Worm (Caenorhabditis elegans): ENCODE measurements around the gene D1014.13.

DNA sequence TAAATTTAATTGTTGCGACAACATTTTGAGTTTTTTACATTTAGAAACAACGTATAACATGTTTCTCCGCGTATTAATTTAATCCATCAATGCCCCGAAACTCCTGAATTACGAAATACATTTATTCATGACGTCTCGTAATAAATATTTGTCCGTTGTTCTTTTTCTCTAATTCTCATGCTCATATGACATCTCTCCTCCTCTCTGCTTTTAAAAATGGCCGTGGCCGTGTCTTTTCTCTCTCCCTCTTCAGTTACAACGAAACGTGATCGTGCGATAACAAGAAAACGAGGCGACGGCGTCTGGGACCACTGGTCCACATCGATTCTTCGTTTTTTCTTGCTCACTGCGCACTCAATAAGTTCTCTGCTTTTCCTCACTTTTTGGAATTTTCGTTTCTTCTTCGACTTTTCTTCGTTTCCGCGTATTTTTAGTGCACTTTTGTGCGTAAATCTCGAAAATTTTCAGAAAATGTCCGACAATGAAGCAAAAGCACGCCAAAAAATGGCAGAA lies 15.2 kb upstream of the D1014.13 start, which contains the start of gene snap-1:
- TF ChIP-seq ceh-13 (GFP tag; optimal IDR thresholded peaks at IDR 0.05): no peak
- TF ChIP-seq ceh-36 (tag; optimal IDR thresholded peaks at IDR 0.05): no peak
- no peak for TF ChIP-seq ama-1 (optimal IDR thresholded peaks at IDR 0.05)
- TF ChIP-seq ets-7 (tag; optimal IDR thresholded peaks at IDR 0.05): no peak
- no peak for TF ChIP-seq hnd-1 (tag; optimal IDR thresholded peaks at IDR 0.05)
- TF ChIP-seq flt-1 (GFP tag; IDR thresholded peaks at IDR 0.05): no peak
- TF ChIP-seq hmg-4 (GFP tag; optimal IDR thresholded peaks at IDR 0.05): no peak
- no peak for TF ChIP-seq pes-1 (GFP tag; IDR thresholded peaks at IDR 0.05)
- no peak for TF ChIP-seq B0310.2 (tag; optimal IDR thresholded peaks at IDR 0.05)
- TF ChIP-seq tbx-37 (GFP tag; conservative IDR thresholded peaks at IDR 0.05): no peak
- TF ChIP-seq hmbx-1 (tag; optimal IDR thresholded peaks at IDR 0.05): no peak
- TF ChIP-seq aly-1 (tag; optimal IDR thresholded peaks at IDR 0.05): no peak
- no peak for TF ChIP-seq sea-1 (GFP tag; conservative IDR thresholded peaks at IDR 0.05)
- TF ChIP-seq tra-4 (tag; optimal IDR thresholded peaks at IDR 0.05): no peak

All from whole organism, early embryonic.